Fruit fly (Drosophila melanogaster) whole organism, prepupa: ENCODE results near the gene Sas-4.

ENCODE experiments used
- Blimp-1 ChIP-seq: fragments of 200-800 bp; sonication (Bioruptor generic); optimal IDR thresholded peaks from 3 replicates; lab custom pipeline; 2017; ENCODE audit warnings: missing biosample characterization, missing genetic modification characterization, mild to moderate bottlenecking, moderate library complexity, missing genetic modification reagents
- CG10631 ChIP-seq: fragments of 200-800 bp; sonication (Bioruptor generic); optimal IDR thresholded peaks from 2 replicates; lab custom pipeline; 2016; ENCODE audit warnings: missing biosample characterization, missing genetic modification characterization
- CG10669 ChIP-seq: fragments of 200-800 bp; sonication (Bioruptor generic); optimal IDR thresholded peaks from 3 replicates; lab custom pipeline; 2018; ENCODE audit warnings: missing biosample characterization, mild to moderate bottlenecking, missing genetic modification characterization, moderate library complexity
- CG11294 ChIP-seq: fragments of 200-800 bp; sonication (Bioruptor generic); IDR thresholded peaks from 2 replicates; pipeline ENCODE4 v1.3.6; 2022; ENCODE audit warnings: missing biosample characterization, missing genetic modification characterization
- CG11762 ChIP-seq: fragments of 200-800 bp; sonication (Bioruptor generic); optimal IDR thresholded peaks from 3 replicates; lab custom pipeline; 2016; ENCODE audit warnings: missing biosample characterization, missing genetic modification characterization; ENCODE audit not compliant: insufficient read depth
- CG11902 ChIP-seq: fragments of 200-800 bp; sonication (Bioruptor generic); optimal IDR thresholded peaks from 3 replicates; lab custom pipeline; 2016; ENCODE audit warnings: missing biosample characterization, missing genetic modification characterization
- CG15336 ChIP-seq: fragments of 200-800 bp; sonication (Bioruptor generic); IDR thresholded peaks from 2 replicates; pipeline ENCODE4 v1.3.6; 2022; ENCODE audit warnings: missing biosample characterization, missing genetic modification characterization
- CG16779 ChIP-seq: fragments of 200-800 bp; sonication (Bioruptor generic); optimal IDR thresholded peaks from 3 replicates; lab custom pipeline; 2017; ENCODE audit warnings: missing biosample characterization, mild to moderate bottlenecking, missing genetic modification characterization
- CG3032 ChIP-seq: fragments of 200-800 bp; optimal IDR thresholded peaks from 2 replicates; lab custom pipeline; 2019; ENCODE audit warnings: missing biosample characterization, mild to moderate bottlenecking, missing genetic modification characterization, moderate library complexity
- CG34406 ChIP-seq: fragments of 200-800 bp; sonication (Bioruptor generic); optimal IDR thresholded peaks from 3 replicates; lab custom pipeline; 2016; ENCODE audit warnings: missing biosample characterization, missing genetic modification characterization
- CG4318 ChIP-seq: fragments of 200-800 bp; sonication (Bioruptor generic); optimal IDR thresholded peaks from 3 replicates; lab custom pipeline; 2017; ENCODE audit warnings: missing biosample characterization, mild to moderate bottlenecking, missing genetic modification characterization
- CG6792 ChIP-seq: fragments of 200-800 bp; sonication (Bioruptor generic); optimal IDR thresholded peaks from 3 replicates; lab custom pipeline; 2016; ENCODE audit warnings: missing biosample characterization, missing genetic modification characterization
- CG6808 ChIP-seq: fragments of 200-800 bp; sonication (Bioruptor generic); optimal IDR thresholded peaks from 3 replicates; lab custom pipeline; 2017; ENCODE audit warnings: missing biosample characterization, missing genetic modification characterization, mild to moderate bottlenecking, moderate library complexity, missing genetic modification reagents
- CG7368 ChIP-seq: fragments of 200-800 bp; sonication (Bioruptor generic); optimal IDR thresholded peaks from 3 replicates; lab custom pipeline; 2016; ENCODE audit warnings: missing biosample characterization, missing genetic modification characterization
- CG8119 ChIP-seq: fragments of 200-800 bp; sonication (Bioruptor generic); IDR thresholded peaks from 3 replicates; pipeline ENCODE4 v1.3.6; 2022; ENCODE audit warnings: missing biosample characterization, missing genetic modification characterization
- CG9139 ChIP-seq: fragments of 200-800 bp; sonication (Bioruptor generic); optimal IDR thresholded peaks from 3 replicates; lab custom pipeline; 2017; ENCODE audit warnings: missing biosample characterization, mild to moderate bottlenecking, missing genetic modification characterization
- Eip75B ChIP-seq: fragments of 200-800 bp; sonication (Bioruptor generic); optimal IDR thresholded peaks from 3 replicates; lab custom pipeline; 2016; ENCODE audit warnings: missing biosample characterization, missing genetic modification characterization
- Eip78C ChIP-seq: fragments of 200-800 bp; sonication (Bioruptor generic); peaks from one replicate; lab custom pipeline; 2016; ENCODE audit warnings: missing biosample characterization, missing genetic modification characterization
- Eip93F ChIP-seq: fragments of 200-800 bp; sonication (Bioruptor generic); optimal IDR thresholded peaks from 2 replicates; lab custom pipeline; 2016; ENCODE audit warnings: missing biosample characterization, mild to moderate bottlenecking, missing genetic modification characterization
- Ets21C ChIP-seq: fragments of 200-800 bp; sonication (Bioruptor generic); optimal IDR thresholded peaks from 3 replicates; lab custom pipeline; 2016; ENCODE audit warnings: missing biosample characterization, missing genetic modification characterization
- Ets96B ChIP-seq: fragments of 200-800 bp; optimal IDR thresholded peaks from 2 replicates; lab custom pipeline; 2019; ENCODE audit warnings: missing biosample characterization, mild to moderate bottlenecking, missing genetic modification characterization, moderate library complexity
- Gug ChIP-seq: fragments of 200-800 bp; sonication (Bioruptor generic); IDR thresholded peaks from 2 replicates; pipeline ENCODE4 v1.3.6; 2022; ENCODE audit warnings: missing biosample characterization, missing genetic modification characterization
- Hr4 ChIP-seq: fragments of 200-800 bp; sonication (Bioruptor generic); optimal IDR thresholded peaks from 3 replicates; lab custom pipeline; 2016; ENCODE audit warnings: missing biosample characterization, missing genetic modification characterization
- Lpt ChIP-seq: fragments of 200-800 bp; sonication (Bioruptor generic); optimal IDR thresholded peaks from 3 replicates; lab custom pipeline; 2016; ENCODE audit warnings: missing biosample characterization, missing genetic modification characterization
- Met ChIP-seq: fragments of 200-800 bp; sonication (Bioruptor generic); optimal IDR thresholded peaks from 3 replicates; lab custom pipeline; 2016; ENCODE audit warnings: missing biosample characterization, missing genetic modification characterization
- OdsH ChIP-seq: fragments of 200-800 bp; sonication (Bioruptor generic); optimal IDR thresholded peaks from 3 replicates; lab custom pipeline; 2016; ENCODE audit warnings: missing biosample characterization, missing genetic modification characterization
- Smox ChIP-seq: fragments of 200-800 bp; sonication (Bioruptor generic); optimal IDR thresholded peaks from 3 replicates; lab custom pipeline; 2016; ENCODE audit warnings: missing biosample characterization, missing genetic modification characterization
- Sox102F ChIP-seq: fragments of 200-800 bp; sonication (Bioruptor generic); optimal IDR thresholded peaks from 2 replicates; lab custom pipeline; 2016; ENCODE audit warnings: missing biosample characterization, mild to moderate bottlenecking, missing genetic modification characterization
- Sox14 ChIP-seq: fragments of 200-800 bp; sonication (Bioruptor generic); optimal IDR thresholded peaks from 3 replicates; lab custom pipeline; 2016; ENCODE audit warnings: missing biosample characterization, missing genetic modification characterization
- Sox15 ChIP-seq: fragments of 200-800 bp; sonication (Bioruptor generic); optimal IDR thresholded peaks from 3 replicates; lab custom pipeline; 2016; ENCODE audit warnings: missing biosample characterization, missing genetic modification characterization
- achi ChIP-seq: fragments of 200-800 bp; sonication (Bioruptor generic); optimal IDR thresholded peaks from 3 replicates; lab custom pipeline; 2016; ENCODE audit warnings: missing biosample characterization, missing genetic modification characterization
- acj6 ChIP-seq: fragments of 200-800 bp; sonication (Bioruptor generic); optimal IDR thresholded peaks from 3 replicates; lab custom pipeline; 2016; ENCODE audit warnings: missing biosample characterization, missing genetic modification characterization
- cyc ChIP-seq: fragments of 200-800 bp; sonication (Bioruptor generic); optimal IDR thresholded peaks from 3 replicates; lab custom pipeline; 2016; ENCODE audit warnings: missing biosample characterization, missing genetic modification characterization
- dac ChIP-seq: fragments of 200-800 bp; sonication (Bioruptor generic); optimal IDR thresholded peaks from 2 replicates; lab custom pipeline; 2017; ENCODE audit warnings: missing biosample characterization, mild to moderate bottlenecking, missing genetic modification characterization
- dsx ChIP-seq: fragments of 200-800 bp; optimal IDR thresholded peaks from 3 replicates; lab custom pipeline; 2019; ENCODE audit warnings: missing biosample characterization, mild to moderate bottlenecking, missing genetic modification characterization, moderate library complexity; ENCODE audit not compliant: poor library complexity, severe bottlenecking
- esn ChIP-seq: fragments of 200-800 bp; sonication (Bioruptor generic); optimal IDR thresholded peaks from 2 replicates; lab custom pipeline; 2016; ENCODE audit warnings: missing biosample characterization, mild to moderate bottlenecking, missing genetic modification characterization, moderate library complexity
- fd59A ChIP-seq: fragments of 200-800 bp; sonication (Bioruptor generic); optimal IDR thresholded peaks from 2 replicates; lab custom pipeline; 2017; ENCODE audit warnings: missing biosample characterization, mild to moderate bottlenecking, missing genetic modification characterization, missing genetic modification reagents
- fkh ChIP-seq: fragments of 200-800 bp; sonication (Bioruptor generic); optimal IDR thresholded peaks from 3 replicates; lab custom pipeline; 2017; ENCODE audit warnings: missing biosample characterization, mild to moderate bottlenecking, missing genetic modification characterization, moderate library complexity
- lz ChIP-seq: fragments of 200-800 bp; sonication (Bioruptor generic); optimal IDR thresholded peaks from 3 replicates; lab custom pipeline; 2016; ENCODE audit warnings: missing biosample characterization, missing genetic modification characterization
- pdm3 ChIP-seq: fragments of 200-800 bp; sonication (Bioruptor generic); optimal IDR thresholded peaks from 3 replicates; lab custom pipeline; 2016; ENCODE audit warnings: missing biosample characterization, missing genetic modification characterization
- salr ChIP-seq, 2 experiments: fragments of 200-800 bp; sonication (Bioruptor generic); optimal IDR thresholded peaks; 3 replicates each; lab custom pipeline; 2016 to 2018; ENCODE audit warnings: missing biosample characterization in 2 of 2, missing genetic modification characterization in 2 of 2, mild to moderate bottlenecking in 1 of 2
- spab ChIP-seq: fragments of 200-800 bp; sonication (Bioruptor generic); optimal IDR thresholded peaks from 2 replicates; lab custom pipeline; 2017; ENCODE audit warnings: missing biosample characterization, mild to moderate bottlenecking, missing genetic modification characterization, missing genetic modification reagents
- ss ChIP-seq, 2 experiments: fragments of 200-800 bp; sonication (Bioruptor generic); optimal IDR thresholded peaks; 2 replicates in 1 of 2; 3 replicates in 1 of 2; lab custom pipeline; 2017 to 2018; ENCODE audit warnings: mild to moderate bottlenecking in 2 of 2, missing biosample characterization in 2 of 2, missing genetic modification characterization in 2 of 2, moderate library complexity in 1 of 2
- svp ChIP-seq: fragments of 200-800 bp; sonication (Bioruptor generic); peaks from one replicate; lab custom pipeline; 2016; ENCODE audit warnings: missing biosample characterization, missing genetic modification characterization

Gene Sas-4

DNA sequence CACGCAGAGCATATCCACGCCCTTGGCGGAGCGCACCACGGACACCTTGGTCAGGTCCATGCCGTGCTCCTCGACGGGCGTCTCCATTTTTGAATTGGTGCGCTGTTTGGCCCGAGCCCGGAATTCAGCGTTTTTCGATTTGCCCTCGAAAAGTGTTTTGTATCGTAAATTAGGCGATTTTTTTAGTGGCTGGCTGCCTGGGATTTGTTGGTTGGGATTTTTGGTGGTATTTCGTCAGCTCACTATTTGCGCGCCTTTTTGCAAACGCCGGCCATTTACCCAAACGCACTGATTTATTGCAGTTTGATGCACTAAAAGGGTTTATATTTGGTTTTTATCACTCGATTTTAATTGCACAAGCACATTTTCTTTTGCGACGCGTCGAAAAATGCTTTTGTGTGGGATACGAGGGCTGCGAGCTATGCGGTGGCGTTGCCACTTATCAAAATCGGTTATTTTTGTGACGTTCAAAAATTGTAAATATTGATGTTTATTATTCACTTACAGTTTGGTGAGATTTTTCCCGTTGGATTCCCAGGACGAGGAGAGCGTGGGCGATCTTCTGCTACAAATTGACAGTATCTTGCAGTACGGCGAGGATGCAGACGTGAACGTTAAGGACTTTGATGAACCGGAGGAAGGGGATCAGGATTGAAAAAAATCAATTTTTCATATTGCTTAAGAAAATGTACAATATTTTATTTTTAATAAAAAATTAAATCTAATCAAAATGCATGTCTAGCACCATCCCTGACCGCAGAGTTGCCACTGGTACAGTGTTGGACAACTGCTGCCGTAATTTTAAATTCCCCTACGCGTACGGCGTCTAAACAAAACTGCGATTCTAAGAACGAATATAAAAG, at the start of gene Sas-4, which contains the start of gene gfzf (continued):
- TF ChIP-seq pdm3 (GFP tag; lab: Kevin White, UChicago) (peak; percentile 70), salr (GFP tag; optimal IDR thresholded peaks at IDR 0.05; lab: Kevin White, UChicago) (peak in 1 of 2 experiments; percentile 6), CG11762 (GFP tag; lab: Kevin White, UChicago) (peak; percentile 14), Eip93F (GFP tag; lab: Kevin White, UChicago) (no peak), spab (no peak), CG16779 (tag; lab: Kevin White, UChicago) (no peak), CG10631 (peak; percentile 70), fkh (GFP tag; lab: Kevin White, UChicago) (no peak), lz (GFP tag; lab: Kevin White, UChicago) (peak; percentile 70)

dm6 chr3R:7102853-7103833, 48.0 kb upstream of the Sas-4 start:
- TF ChIP-seq cyc (GFP tag; lab: Kevin White, UChicago) = no peak
- TF ChIP-seq acj6 (GFP tag; lab: Kevin White, UChicago) = no peak
- TF ChIP-seq Gug = no peak
- TF ChIP-seq lz (GFP tag; lab: Kevin White, UChicago) = no peak
- peak; percentile 11 for TF ChIP-seq Sox102F (GFP tag; lab: Kevin White, UChicago)
- TF ChIP-seq fd59A (GFP tag; lab: Kevin White, UChicago) = no peak
- TF ChIP-seq Eip78C (GFP tag; lab: Kevin White, UChicago) = peak; percentile 75
- TF ChIP-seq CG8119 = peak; percentile 41; the same call in 2 of the 3 replicates
- no peak for TF ChIP-seq Met
- TF ChIP-seq CG6808 (GFP tag; lab: Kevin White, UChicago) = peak; percentile 43
- no peak for TF ChIP-seq CG4318 (GFP tag; lab: Kevin White, UChicago)
- TF ChIP-seq CG10669 = no peak
- TF ChIP-seq Eip75B = no peak
- TF ChIP-seq Blimp-1 = no peak
- no peak for TF ChIP-seq spab
- no peak for TF ChIP-seq Hr4 (GFP tag; lab: Kevin White, UChicago)
- no peak for TF ChIP-seq CG3032
- no peak for TF ChIP-seq pdm3 (GFP tag; lab: Kevin White, UChicago)
- TF ChIP-seq Smox (GFP tag; lab: Kevin White, UChicago) = no peak
- TF ChIP-seq CG9139 (GFP tag; lab: Kevin White, UChicago) = peak; percentile 24
- no peak for TF ChIP-seq CG11294 (GFP tag; lab: Robert Waterston, UW)
- TF ChIP-seq CG7368 (GFP tag; lab: Kevin White, UChicago) = no peak
- no peak for TF ChIP-seq OdsH (GFP tag; lab: Kevin White, UChicago)
- TF ChIP-seq dsx (GFP tag; lab: Kevin White, UChicago) = peak; percentile 73
- TF ChIP-seq Sox15 = no peak
- no peak for TF ChIP-seq CG6792 (GFP tag; lab: Kevin White, UChicago)
- peak; percentile 40 to 57 for TF ChIP-seq ss (GFP tag; optimal IDR thresholded peaks at IDR 0.05; lab: Kevin White, UChicago)
- TF ChIP-seq Sox14 = no peak
- no peak for TF ChIP-seq CG34406 (GFP tag; lab: Kevin White, UChicago)
- no peak for TF ChIP-seq CG11902 (GFP tag; lab: Kevin White, UChicago)
- no peak for TF ChIP-seq CG10631
- no peak for TF ChIP-seq dac (GFP tag; lab: Kevin White, UChicago)
- TF ChIP-seq Ets21C (GFP tag; lab: Kevin White, UChicago) = no peak
- peak; percentile 78 for TF ChIP-seq Eip93F (GFP tag; lab: Kevin White, UChicago)
- TF ChIP-seq svp = peak; percentile 60
- TF ChIP-seq CG15336 (GFP tag; lab: Robert Waterston, UW) = peak; percentile 53; the same call in 1 of the 2 replicates
- no peak for TF ChIP-seq achi (GFP tag; lab: Kevin White, UChicago)
- no peak for TF ChIP-seq esn (GFP tag; lab: Kevin White, UChicago)
- TF ChIP-seq Ets96B (tag; lab: Kevin White, UChicago) = peak; percentile 23
- TF ChIP-seq Lpt = peak; percentile 64
